Fruit fly (Drosophila melanogaster): Measurements from ENCODE around the gene CG14313.

Gene CG14313

dm6 chr3R:18164052-18164722, 27.6 kb downstream of the CG14313 start, which contains the start of the genes CG7218 and Cbp20 (continued):
- TF ChIP-seq kay (GFP tag; optimal IDR thresholded peaks at IDR 0.05) (peak; percentile 44), ato (GFP tag; IDR thresholded peaks at IDR 0.05; ENCODE audit: partially characterized antibody) (peak; percentile 69), CG8924 (tag; optimal IDR thresholded peaks at IDR 0.05) (peak; percentile 64), lov (optimal IDR thresholded peaks at IDR 0.05) (no peak), lov (GFP tag; IDR thresholded peaks at IDR 0.05) (no peak), oc (tag; optimal IDR thresholded peaks at IDR 0.05) (no peak), CG34422 (GFP tag; IDR thresholded peaks at IDR 0.05) (peak; percentile 23; the same call in 2 of the 3 replicates), NfI (GFP tag; optimal IDR thresholded peaks at IDR 0.05) (peak; percentile 74), CG10209 (GFP tag; optimal IDR thresholded peaks at IDR 0.05) (peak; percentile 54), ac (GFP tag; optimal IDR thresholded peaks at IDR 0.05) (no peak), Hmx (GFP tag; optimal IDR thresholded peaks at IDR 0.05) (no peak), CG12942 (GFP tag; optimal IDR thresholded peaks at IDR 0.05) (peak; percentile 57), CG2875 (GFP tag; optimal IDR thresholded peaks at IDR 0.05) (no peak), Fer1 (GFP tag; optimal IDR thresholded peaks at IDR 0.05) (peak; percentile 30), PHDP (tag; optimal IDR thresholded peaks at IDR 0.05) (peak; percentile 71), Sry-β (GFP tag; optimal IDR thresholded peaks at IDR 0.05) (peak; percentile 27), danr (GFP tag; IDR thresholded peaks at IDR 0.05) (0 out of 2 replicates have a peak, but pooled peaks have one; percentile 25), schlank (tag; optimal IDR thresholded peaks at IDR 0.05) (no peak), fd3F (GFP tag; optimal IDR thresholded peaks at IDR 0.05) (peak; percentile 74), cato (GFP tag; optimal IDR thresholded peaks at IDR 0.05; ENCODE audit: borderline replicate concordance) (peak; percentile 35), CG12236 (GFP tag; optimal IDR thresholded peaks at IDR 0.05) (no peak), CG10147 (GFP tag; optimal IDR thresholded peaks at IDR 0.05) (peak; percentile 56), yki (optimal IDR thresholded peaks at IDR 0.05) (no peak), CG15073 (GFP tag; optimal IDR thresholded peaks at IDR 0.05) (no peak), Lim3 (GFP tag; IDR thresholded peaks at IDR 0.05) (no peak), dmrt11E (tag; optimal IDR thresholded peaks at IDR 0.05) (peak; percentile 36), stwl (tag; optimal IDR thresholded peaks at IDR 0.05) (peak; percentile 60), chm (GFP tag; IDR thresholded peaks at IDR 0.05) (peak; percentile 58; the same call in 1 of the 2 replicates), CG2202 (tag; optimal IDR thresholded peaks at IDR 0.05) (no peak), CG14667 (GFP tag; IDR thresholded peaks at IDR 0.05) (peak; percentile 58; the same call in 1 of the 2 replicates), unpg (GFP tag; optimal IDR thresholded peaks at IDR 0.05) (peak; percentile 61), Aef1 (GFP tag; IDR thresholded peaks at IDR 0.05) (peak; percentile 69; the same call in 2 of the 3 replicates), CG15011 (GFP tag; optimal IDR thresholded peaks at IDR 0.05) (no peak), Atf3 (GFP tag; optimal IDR thresholded peaks at IDR 0.05) (peak; percentile 51), Sox102F (GFP tag; optimal IDR thresholded peaks at IDR 0.05) (peak; percentile 56), Deaf1 (tag; optimal IDR thresholded peaks at IDR 0.05) (peak; percentile 47), en (GFP tag; optimal IDR thresholded peaks at IDR 0.05) (no peak), HmgD (GFP tag; optimal IDR thresholded peaks at IDR 0.05) (peak; percentile 31), CG17802 (tag; optimal IDR thresholded peaks at IDR 0.05) (no peak), dm (GFP tag; optimal IDR thresholded peaks at IDR 0.05) (peak; percentile 45), az2 (GFP tag; optimal IDR thresholded peaks at IDR 0.05) (peak; percentile 83)
